Fruit fly (Drosophila melanogaster) whole organism: ENCODE measurements around the gene CG42724.

ENCODE experiments used
- CG8478 ChIP-seq: fragments of >200 bp; optimal IDR thresholded peaks from 2 replicates; lab custom pipeline; 2018; ENCODE audit warnings: inconsistent platforms
- Dll ChIP-seq: fragments of >200 bp; optimal IDR thresholded peaks from 2 replicates; lab custom pipeline; 2017
- pan ChIP-seq: fragments of >200 bp; optimal IDR thresholded peaks from 2 replicates; lab custom pipeline; 2017
- psq ChIP-seq: fragments of >200 bp; optimal IDR thresholded peaks from 2 replicates; lab custom pipeline; 2017
- usp ChIP-seq: fragments of >200 bp; optimal IDR thresholded peaks from 2 replicates; lab custom pipeline; 2017; ENCODE audit warnings: missing biosample characterization, missing genetic modification characterization, mixed read lengths

- TF ChIP-seq usp (GFP tag; lab: Kevin White, UChicago) (no peak), Dll (lab: Kevin White, UChicago) (no peak), CG8478 (lab: Kevin White, UChicago) (no peak), psq (lab: Kevin White, UChicago) (no peak), pan (lab: Kevin White, UChicago) (no peak)
Observed at dm6 chr3R:6348943-6349342, 19.1 kb downstream of the CG42724 start, which contains the start of gene Hr83.
